Fruit fly (Drosophila melanogaster) whole organism, embryonic: ENCODE measurements around the gene tral.

ENCODE experiments used
- Atf6 ChIP-seq: fragments of 200-800 bp; sonication (Bioruptor generic); IDR thresholded peaks from 2 replicates; pipeline ENCODE4 v1.3.6; 2022; ENCODE audit warnings: missing biosample characterization, missing genetic modification characterization
- CG12769 ChIP-seq: fragments of 200-800 bp; sonication (Bioruptor generic); optimal IDR thresholded peaks from 2 replicates; lab custom pipeline; 2019; ENCODE audit warnings: missing biosample characterization, mild to moderate bottlenecking, missing genetic modification characterization, moderate library complexity
- CG13123 ChIP-seq: fragments of 200-800 bp; sonication (Bioruptor generic); optimal IDR thresholded peaks from 2 replicates; lab custom pipeline; 2016; ENCODE audit warnings: missing biosample characterization, missing genetic modification characterization
- CG13287 ChIP-seq: fragments of 200-800 bp; sonication (Bioruptor generic); IDR thresholded peaks from 2 replicates; pipeline ENCODE4 v1.3.6; 2022; ENCODE audit warnings: missing biosample characterization, missing genetic modification characterization; ENCODE audit not compliant: partially characterized antibody
- CG14014 ChIP-seq: fragments of 200-800 bp; sonication (Bioruptor generic); IDR thresholded peaks from 2 replicates; pipeline ENCODE4 v1.3.6; 2022; ENCODE audit warnings: missing biosample characterization, missing genetic modification characterization
- CG15696 ChIP-seq: fragments of 200-800 bp; sonication (Bioruptor generic); optimal IDR thresholded peaks from 2 replicates; lab custom pipeline; 2019; ENCODE audit warnings: missing biosample characterization, mild to moderate bottlenecking, missing genetic modification characterization, moderate library complexity
- CG17328 ChIP-seq: fragments of 200-800 bp; sonication (Bioruptor generic); IDR thresholded peaks from 2 replicates; pipeline ENCODE4 v1.3.6; 2022; ENCODE audit warnings: missing biosample characterization, missing genetic modification characterization
- CG1832 ChIP-seq: fragments of 200-800 bp; sonication (Bioruptor generic); optimal IDR thresholded peaks from 2 replicates; lab custom pipeline; 2017; ENCODE audit warnings: missing biosample characterization, mild to moderate bottlenecking, missing genetic modification characterization, inconsistent platforms
- CG2116 ChIP-seq: fragments of 200-800 bp; sonication (Bioruptor generic); optimal IDR thresholded peaks from 3 replicates; lab custom pipeline; 2018; ENCODE audit warnings: missing biosample characterization, mild to moderate bottlenecking, missing genetic modification characterization
- CG2199 ChIP-seq: fragments of 200-800 bp; sonication (Bioruptor generic); IDR thresholded peaks from 3 replicates; pipeline ENCODE4 v1.3.6; 2022; ENCODE audit warnings: missing biosample characterization, missing genetic modification characterization
- CG30431 ChIP-seq: fragments of 200-800 bp; sonication (Bioruptor generic); optimal IDR thresholded peaks from 2 replicates; lab custom pipeline; 2017; ENCODE audit warnings: missing biosample characterization, missing genetic modification characterization
- CG43689 ChIP-seq: fragments of 200-800 bp; sonication (Bioruptor generic); IDR thresholded peaks from 2 replicates; pipeline ENCODE4 v1.3.6; 2022; ENCODE audit warnings: missing biosample characterization, missing genetic modification characterization
- CG6272 ChIP-seq: fragments of 200-800 bp; sonication (Bioruptor generic); IDR thresholded peaks from 2 replicates; pipeline ENCODE4 v1.3.6; 2022; ENCODE audit warnings: missing biosample characterization, missing genetic modification characterization
- CG7745 ChIP-seq: fragments of 200-800 bp; sonication (Bioruptor generic); optimal IDR thresholded peaks from 2 replicates; lab custom pipeline; 2018; ENCODE audit warnings: missing biosample characterization, mild to moderate bottlenecking, missing genetic modification characterization, moderate library complexity
- CG7987 ChIP-seq: fragments of 200-800 bp; sonication (Bioruptor generic); optimal IDR thresholded peaks from 2 replicates; lab custom pipeline; 2018; ENCODE audit warnings: missing biosample characterization, mild to moderate bottlenecking, missing genetic modification characterization, moderate library complexity
- CG9817 ChIP-seq: fragments of 200-800 bp; sonication (Bioruptor generic); optimal IDR thresholded peaks from 2 replicates; lab custom pipeline; 2018; ENCODE audit warnings: missing biosample characterization, mild to moderate bottlenecking, missing genetic modification characterization, moderate library complexity
- CG9876 ChIP-seq: fragments of 200-800 bp; sonication (Bioruptor generic); optimal IDR thresholded peaks from 2 replicates; lab custom pipeline; 2016; ENCODE audit warnings: missing biosample characterization, missing genetic modification characterization
- Drgx ChIP-seq: fragments of 200-800 bp; sonication (Bioruptor generic); IDR thresholded peaks from 2 replicates; pipeline ENCODE4 v1.3.6; 2022; ENCODE audit warnings: missing biosample characterization, missing genetic modification characterization
- HLH3B ChIP-seq: fragments of 200-800 bp; sonication (Bioruptor generic); IDR thresholded peaks from 2 replicates; pipeline ENCODE4 v1.3.6; 2022; ENCODE audit warnings: missing biosample characterization, missing genetic modification characterization
- HLHmδ ChIP-seq: fragments of 200-800 bp; sonication (Bioruptor generic); optimal IDR thresholded peaks from 2 replicates; lab custom pipeline; 2018; ENCODE audit warnings: missing biosample characterization, mild to moderate bottlenecking, missing genetic modification characterization, moderate library complexity
- Hr39 ChIP-seq: fragments of >200 bp; optimal IDR thresholded peaks from 2 replicates; lab custom pipeline; 2017
- Med ChIP-seq: fragments of 200-800 bp; sonication (Bioruptor generic); peaks from one replicate; lab custom pipeline; 2016; ENCODE audit warnings: missing biosample characterization, missing genetic modification characterization, mild to moderate bottlenecking, inconsistent platforms, moderate library complexity
- NfI ChIP-seq: fragments of 200-800 bp; sonication (Bioruptor generic); optimal IDR thresholded peaks from 3 replicates; lab custom pipeline; 2018; ENCODE audit warnings: missing biosample characterization, mild to moderate bottlenecking, missing genetic modification characterization, moderate library complexity
- Poxn ChIP-seq: fragments of 200-800 bp; sonication (Bioruptor generic); IDR thresholded peaks from 2 replicates; pipeline ENCODE4 v1.3.6; 2022; ENCODE audit warnings: missing biosample characterization, missing genetic modification characterization
- Sox102F ChIP-seq: fragments of 200-800 bp; sonication (Bioruptor generic); optimal IDR thresholded peaks from 2 replicates; lab custom pipeline; 2018; ENCODE audit warnings: missing biosample characterization, mild to moderate bottlenecking, missing genetic modification characterization, moderate library complexity
- Sry-δ ChIP-seq: fragments of 200-800 bp; sonication (Bioruptor generic); optimal IDR thresholded peaks from 2 replicates; lab custom pipeline; 2016; ENCODE audit warnings: missing biosample characterization, missing genetic modification characterization
- Taf1 ChIP-seq: fragments of 200-800 bp; sonication (Bioruptor generic); IDR thresholded peaks from 2 replicates; pipeline ENCODE4 v1.3.6; 2022; ENCODE audit warnings: missing biosample characterization, missing genetic modification characterization
- Trl ChIP-seq, 3 experiments: fragments of >200 bp in 2 of 3; fragments of 200-800 bp in 1 of 3; sonication (Bioruptor generic) in 1 of 3; optimal IDR thresholded peaks; 2 replicates in 1 of 3; 3 replicates in 2 of 3; lab custom pipeline; 2016 to 2017; ENCODE audit warnings: missing biosample characterization in 1 of 3, missing genetic modification characterization in 1 of 3
- aop ChIP-seq: fragments of 200-800 bp; sonication (Bioruptor generic); IDR thresholded peaks from 2 replicates; pipeline ENCODE4 v1.3.6; 2022; ENCODE audit warnings: missing biosample characterization, missing genetic modification characterization
- ase ChIP-seq: fragments of 200-800 bp; sonication (Bioruptor generic); IDR thresholded peaks from 3 replicates; pipeline ENCODE4 v1.3.6; 2022; ENCODE audit warnings: missing biosample characterization, missing genetic modification characterization
- bbx ChIP-seq: fragments of 200-800 bp; sonication (Bioruptor generic); IDR thresholded peaks from 2 replicates; pipeline ENCODE4 v1.3.6; 2022; ENCODE audit warnings: missing biosample characterization, missing genetic modification characterization; ENCODE audit not compliant: partially characterized antibody
- crc ChIP-seq: fragments of 200-800 bp; sonication (Bioruptor generic); optimal IDR thresholded peaks from 2 replicates; lab custom pipeline; 2016; ENCODE audit warnings: missing biosample characterization, missing genetic modification characterization
- crol ChIP-seq: fragments of 200-800 bp; sonication (Bioruptor generic); IDR thresholded peaks from 2 replicates; pipeline ENCODE4 v1.3.6; 2022; ENCODE audit warnings: missing biosample characterization, missing genetic modification characterization
- danr ChIP-seq: fragments of 200-800 bp; sonication (Bioruptor generic); IDR thresholded peaks from 2 replicates; pipeline ENCODE4 v1.3.6; 2022; ENCODE audit warnings: missing biosample characterization, missing genetic modification characterization
- disco-r ChIP-seq: fragments of 200-800 bp; sonication (Bioruptor generic); optimal IDR thresholded peaks from 2 replicates; lab custom pipeline; 2016; ENCODE audit warnings: missing biosample characterization, missing genetic modification characterization
- dmrt11E ChIP-seq: fragments of 200-800 bp; sonication (Bioruptor generic); optimal IDR thresholded peaks from 3 replicates; lab custom pipeline; 2018; ENCODE audit warnings: missing biosample characterization, mild to moderate bottlenecking, missing genetic modification characterization, moderate library complexity
- eve ChIP-seq, 2 experiments: fragments of >200 bp; optimal IDR thresholded peaks; 2 replicates each; lab custom pipeline; 2017; ENCODE audit warnings: missing biosample characterization in 2 of 2, missing genetic modification characterization in 2 of 2
- eyg ChIP-seq: fragments of 200-800 bp; sonication (Bioruptor generic); optimal IDR thresholded peaks from 3 replicates; lab custom pipeline; 2016; ENCODE audit warnings: missing biosample characterization, missing genetic modification characterization
- fd3F ChIP-seq: fragments of 200-800 bp; sonication (Bioruptor generic); optimal IDR thresholded peaks from 2 replicates; lab custom pipeline; 2018; ENCODE audit warnings: missing biosample characterization, mild to moderate bottlenecking, missing genetic modification characterization, moderate library complexity
- gsb-n ChIP-seq: fragments of 200-800 bp; sonication (Bioruptor generic); optimal IDR thresholded peaks from 3 replicates; lab custom pipeline; 2018; ENCODE audit warnings: missing biosample characterization, mild to moderate bottlenecking, missing genetic modification characterization
- h ChIP-seq: fragments of >200 bp; optimal IDR thresholded peaks from 2 replicates; lab custom pipeline; 2017
- kni ChIP-seq: fragments of 200-800 bp; sonication (Bioruptor generic); optimal IDR thresholded peaks from 3 replicates; lab custom pipeline; 2017; ENCODE audit warnings: mild to moderate bottlenecking, missing biosample characterization, missing genetic modification reagents, missing genetic modification characterization
- pfk ChIP-seq: fragments of 200-800 bp; sonication (Bioruptor generic); optimal IDR thresholded peaks from 2 replicates; lab custom pipeline; 2018; ENCODE audit warnings: missing biosample characterization, mild to moderate bottlenecking, missing genetic modification characterization, moderate library complexity
- sens ChIP-seq: fragments of 200-800 bp; sonication (Bioruptor generic); peaks from one replicate; lab custom pipeline; 2016; ENCODE audit warnings: missing biosample characterization, missing genetic modification characterization
- sisA ChIP-seq: fragments of 200-800 bp; sonication (Bioruptor generic); IDR thresholded peaks from 2 replicates; pipeline ENCODE4 v1.3.6; 2022; ENCODE audit warnings: missing biosample characterization, missing genetic modification characterization
- sob ChIP-seq: fragments of 200-800 bp; sonication (Bioruptor generic); IDR thresholded peaks from 2 replicates; pipeline ENCODE4 v1.3.6; 2022; ENCODE audit warnings: missing biosample characterization, missing genetic modification characterization
- tgo ChIP-seq: fragments of 200-800 bp; sonication (Bioruptor generic); IDR thresholded peaks from 3 replicates; pipeline ENCODE4 v1.3.6; 2022; ENCODE audit warnings: missing biosample characterization, missing genetic modification characterization
- tna ChIP-seq: fragments of 200-800 bp; sonication (Bioruptor generic); IDR thresholded peaks from 2 replicates; pipeline ENCODE4 v1.3.6; 2022; ENCODE audit warnings: missing biosample characterization, missing genetic modification characterization; ENCODE audit not compliant: partially characterized antibody
- tup ChIP-seq: fragments of 200-800 bp; sonication (Bioruptor generic); optimal IDR thresholded peaks from 2 replicates; lab custom pipeline; 2016; ENCODE audit warnings: missing biosample characterization, mild to moderate bottlenecking, missing genetic modification characterization, moderate library complexity
- unc-4 ChIP-seq: fragments of 200-800 bp; sonication (Bioruptor generic); IDR thresholded peaks from 2 replicates; pipeline ENCODE4 v1.3.6; 2022; ENCODE audit warnings: missing biosample characterization, missing genetic modification characterization; ENCODE audit not compliant: partially characterized antibody
- vvl ChIP-seq: fragments of 200-800 bp; sonication (Bioruptor generic); IDR thresholded peaks from 2 replicates; pipeline ENCODE4 v1.3.6; 2022; ENCODE audit warnings: missing biosample characterization, missing genetic modification characterization
- zfh1 ChIP-seq: fragments of 200-800 bp; sonication (Bioruptor generic); IDR thresholded peaks from 3 replicates; pipeline ENCODE4 v1.3.6; 2022; ENCODE audit warnings: missing biosample characterization, missing genetic modification characterization

tral gene

dm6 chr3L:12482246-12482645, 32.6 kb upstream of the tral start, which contains the start of gene CG33725 (continued):
- TF ChIP-seq sisA: no peak
- peak; percentile 92 for TF ChIP-seq crol (GFP tag; lab: Robert Waterston, UW)
- TF ChIP-seq unc-4 (GFP tag; lab: Robert Waterston, UW): no peak
- peak; percentile 31 for TF ChIP-seq eyg
- TF ChIP-seq CG9876 (GFP tag; lab: Kevin White, UChicago): no peak
- TF ChIP-seq CG2116 (GFP tag; lab: Kevin White, UChicago): no peak
- peak; percentile 14 for TF ChIP-seq CG15696
- no peak for TF ChIP-seq HLH3B (GFP tag; lab: Robert Waterston, UW)
- no peak for TF ChIP-seq Poxn
- TF ChIP-seq CG12769 (tag; lab: Kevin White, UChicago): peak; percentile 34
- peak; percentile 55 for TF ChIP-seq HLHmδ (GFP tag; lab: Kevin White, UChicago)
- TF ChIP-seq sob (GFP tag; lab: Robert Waterston, UW): 0 out of 2 replicates have a peak, but pooled peaks have one; percentile 45
- peak; percentile 71 for TF ChIP-seq pfk (GFP tag; lab: Kevin White, UChicago)
- TF ChIP-seq Sox102F (GFP tag; lab: Kevin White, UChicago): no peak
- no peak for TF ChIP-seq CG7745 (tag; lab: Kevin White, UChicago)
- no peak for TF ChIP-seq Taf1 (GFP tag; lab: Robert Waterston, UW)
- no peak for TF ChIP-seq h
- TF ChIP-seq CG43689 (GFP tag; lab: Robert Waterston, UW): 0 out of 2 replicates have a peak, but pooled peaks have one; percentile 17
- TF ChIP-seq CG6272: no peak
- TF ChIP-seq fd3F (GFP tag; lab: Kevin White, UChicago): no peak
- peak; percentile 18 for TF ChIP-seq NfI (GFP tag; lab: Kevin White, UChicago)
- no peak for TF ChIP-seq CG13123 (GFP tag; lab: Kevin White, UChicago)
- no peak for TF ChIP-seq CG13287 (GFP tag; lab: Robert Waterston, UW)
- no peak for TF ChIP-seq eve (GFP tag; optimal IDR thresholded peaks at IDR 0.05; lab: Kevin White, UChicago)
- peak; percentile 35 for TF ChIP-seq CG7987
- TF ChIP-seq Med (GFP tag; lab: Kevin White, UChicago): peak; percentile 87
- TF ChIP-seq gsb-n (tag; lab: Kevin White, UChicago): peak; percentile 1
- no peak for TF ChIP-seq danr (GFP tag; lab: Robert Waterston, UW)
- TF ChIP-seq disco-r (GFP tag; lab: Kevin White, UChicago): no peak
- no peak for TF ChIP-seq CG30431 (GFP tag; lab: Kevin White, UChicago)
- TF ChIP-seq sens (GFP tag; lab: Kevin White, UChicago): peak; percentile 45
- TF ChIP-seq Atf6 (GFP tag; lab: Robert Waterston, UW): no peak
- TF ChIP-seq tup (GFP tag; lab: Kevin White, UChicago): no peak
- no peak for TF ChIP-seq CG1832 (GFP tag; lab: Kevin White, UChicago)
- TF ChIP-seq CG17328 (GFP tag; lab: Robert Waterston, UW): peak; percentile 33; the same call in 1 of the 2 replicates
- peak; percentile 30; the same call in 1 of the 2 replicates for TF ChIP-seq Drgx
- no peak for TF ChIP-seq CG9817 (tag; lab: Kevin White, UChicago)
- TF ChIP-seq crc (GFP tag; lab: Kevin White, UChicago): no peak
- TF ChIP-seq kni (GFP tag; lab: Kevin White, UChicago): no peak
- TF ChIP-seq CG2199: 0 out of 3 replicates have a peak, but pooled peaks have one; percentile 49
- TF ChIP-seq Sry-δ: no peak
- TF ChIP-seq zfh1 (GFP tag; lab: Robert Waterston, UW): peak; percentile 70
- 0 out of 3 replicates have a peak, but pooled peaks have one; percentile 26 for TF ChIP-seq tgo (GFP tag; lab: Robert Waterston, UW)
- peak; percentile 11 for TF ChIP-seq dmrt11E (tag; lab: Kevin White, UChicago)
- TF ChIP-seq aop (GFP tag; lab: Robert Waterston, UW): no peak
- TF ChIP-seq ase: no peak
- peak; percentile 28; the same call in 1 of the 2 replicates for TF ChIP-seq CG14014
- no peak for TF ChIP-seq tna (GFP tag; lab: Robert Waterston, UW)
- no peak for TF ChIP-seq Trl (optimal IDR thresholded peaks at IDR 0.05; lab: Kevin White, UChicago)
- no peak for TF ChIP-seq Trl (GFP tag; optimal IDR thresholded peaks at IDR 0.05; lab: Kevin White, UChicago)
- 0 out of 2 replicates have a peak, but pooled peaks have one; percentile 11 for TF ChIP-seq vvl
- TF ChIP-seq bbx (GFP tag; lab: Robert Waterston, UW): no peak
- no peak for TF ChIP-seq Hr39 (lab: Kevin White, UChicago)
